Fruit fly (Drosophila melanogaster): ENCODE results near the gene PGAP5.

PGAP5 gene

dm6 chr2L:8165800-8166576 is 32.7 kb upstream of the PGAP5 start (continued):
- TF ChIP-seq CG14014 (GFP tag; IDR thresholded peaks at IDR 0.05) (0 out of 2 replicates have a peak, but pooled peaks have one; percentile 12), sd (tag; optimal IDR thresholded peaks at IDR 0.05) (peak; percentile 92), trh (GFP tag; optimal IDR thresholded peaks at IDR 0.05) (no peak), CG10366 (GFP tag; IDR thresholded peaks at IDR 0.05) (no peak), lab (GFP tag; optimal IDR thresholded peaks at IDR 0.05) (no peak), CG10209 (GFP tag; optimal IDR thresholded peaks at IDR 0.05) (peak; percentile 0), CG7357 (GFP tag; IDR thresholded peaks at IDR 0.05) (no peak), ATbp (GFP tag; optimal IDR thresholded peaks at IDR 0.05) (no peak), CG15011 (GFP tag; optimal IDR thresholded peaks at IDR 0.05) (peak; percentile 10), CG18619 (GFP tag; optimal IDR thresholded peaks at IDR 0.05) (no peak), CG1603 (tag; optimal IDR thresholded peaks at IDR 0.05) (peak; percentile 19), CG8924 (tag; optimal IDR thresholded peaks at IDR 0.05) (peak; percentile 55), CG2202 (tag; optimal IDR thresholded peaks at IDR 0.05) (peak; percentile 12), Sry-β (GFP tag; optimal IDR thresholded peaks at IDR 0.05) (no peak), cato (GFP tag; optimal IDR thresholded peaks at IDR 0.05; ENCODE audit: borderline replicate concordance) (no peak), CG15696 (tag; optimal IDR thresholded peaks at IDR 0.05) (peak; percentile 74), cad (GFP tag; optimal IDR thresholded peaks at IDR 0.05) (no peak), Ptx1 (GFP tag; IDR thresholded peaks at IDR 0.05) (no peak), bigmax (GFP tag; optimal IDR thresholded peaks at IDR 0.05) (no peak), CG7745 (tag; optimal IDR thresholded peaks at IDR 0.05) (peak; percentile 68), Poxn (GFP tag; IDR thresholded peaks at IDR 0.05) (no peak), ac (GFP tag; optimal IDR thresholded peaks at IDR 0.05) (peak; percentile 86), chinmo (GFP tag; IDR thresholded peaks at IDR 0.05; ENCODE audit: partially characterized antibody) (0 out of 4 replicates have a peak, but pooled peaks have one; percentile 61), Dip3 (GFP tag; optimal IDR thresholded peaks at IDR 0.05) (no peak), CG9727 (GFP tag; optimal IDR thresholded peaks at IDR 0.05) (peak; percentile 39), Hmr (GFP tag; optimal IDR thresholded peaks at IDR 0.05) (no peak), Med (GFP tag) (peak; percentile 26), gem (tag; optimal IDR thresholded peaks at IDR 0.05) (peak; percentile 27), wdn (GFP tag; IDR thresholded peaks at IDR 0.05) (no peak), hth (optimal IDR thresholded peaks at IDR 0.05) (no peak), tx (GFP tag; optimal IDR thresholded peaks at IDR 0.05) (no peak), CG12744 (GFP tag; optimal IDR thresholded peaks at IDR 0.05) (peak; percentile 10), CG17328 (GFP tag; IDR thresholded peaks at IDR 0.05) (no peak), HHEX (GFP tag; optimal IDR thresholded peaks at IDR 0.05) (peak; percentile 1), YL-1 (GFP tag; optimal IDR thresholded peaks at IDR 0.05) (no peak), slbo (GFP tag; IDR thresholded peaks at IDR 0.05) (no peak), CG12299 (tag; optimal IDR thresholded peaks at IDR 0.05) (no peak), CG4854 (GFP tag; optimal IDR thresholded peaks at IDR 0.05) (no peak), tll (GFP tag; optimal IDR thresholded peaks at IDR 0.05) (peak in 1 of 2 experiments; percentile 99), CG6254 (GFP tag; optimal IDR thresholded peaks at IDR 0.05) (no peak), CG15601 (tag; optimal IDR thresholded peaks at IDR 0.05) (peak; percentile 48), wek (GFP tag; optimal IDR thresholded peaks at IDR 0.05) (no peak), CG17568 (GFP tag; optimal IDR thresholded peaks at IDR 0.05) (peak; percentile 14), Side (GFP tag; optimal IDR thresholded peaks at IDR 0.05) (peak; percentile 17), CG10654 (GFP tag; optimal IDR thresholded peaks at IDR 0.05) (no peak), CG11398 (GFP tag; optimal IDR thresholded peaks at IDR 0.05) (no peak), D19A (tag; optimal IDR thresholded peaks at IDR 0.05) (peak; percentile 18), CTCF (GFP tag; optimal IDR thresholded peaks at IDR 0.05) (no peak), dmrt11E (tag; optimal IDR thresholded peaks at IDR 0.05) (peak; percentile 53)
